Worm (Caenorhabditis elegans) whole organism, L1 larva: Measurements from ENCODE around the gene cdh-10.

Experiments
- C16A3.4 ChIP-seq: fragments of 150-350 bp; optimal IDR thresholded peaks from 2 replicates; lab custom pipeline; 2014; ENCODE audit warnings: missing biosample characterization, missing genetic modification characterization
- ama-1 ChIP-seq: fragments of 150-350 bp; optimal IDR thresholded peaks from 2 replicates; lab custom pipeline; 2014
- ceh-90 ChIP-seq: sonication (generic microtip); optimal IDR thresholded peaks from 2 replicates; lab custom pipeline; 2016; ENCODE audit warnings: missing genetic modification characterization, missing compliant biosample characterization
- hpl-2 ChIP-seq: fragments of 150-350 bp; optimal IDR thresholded peaks from 2 replicates; lab custom pipeline; 2014; ENCODE audit warnings: missing biosample characterization, missing genetic modification reagents, missing genetic modification characterization
- lir-3 ChIP-seq: sonication (generic microtip); optimal IDR thresholded peaks from 2 replicates; lab custom pipeline; 2016; ENCODE audit warnings: mild to moderate bottlenecking, missing genetic modification characterization, moderate library complexity, missing compliant biosample characterization; ENCODE audit not compliant: poor library complexity
- nhr-20 ChIP-seq: sonication (generic microtip); optimal IDR thresholded peaks from 2 replicates; lab custom pipeline; 2016; ENCODE audit warnings: mild to moderate bottlenecking, missing genetic modification characterization, missing compliant biosample characterization
- ztf-11 ChIP-seq, 2 experiments: sonication (generic microtip); optimal IDR thresholded peaks; 2 replicates each; lab custom pipeline; 2016 to 2017; ENCODE audit warnings: missing genetic modification characterization in 2 of 2, missing biosample characterization in 1 of 2, missing compliant biosample characterization in 1 of 2

DNA sequence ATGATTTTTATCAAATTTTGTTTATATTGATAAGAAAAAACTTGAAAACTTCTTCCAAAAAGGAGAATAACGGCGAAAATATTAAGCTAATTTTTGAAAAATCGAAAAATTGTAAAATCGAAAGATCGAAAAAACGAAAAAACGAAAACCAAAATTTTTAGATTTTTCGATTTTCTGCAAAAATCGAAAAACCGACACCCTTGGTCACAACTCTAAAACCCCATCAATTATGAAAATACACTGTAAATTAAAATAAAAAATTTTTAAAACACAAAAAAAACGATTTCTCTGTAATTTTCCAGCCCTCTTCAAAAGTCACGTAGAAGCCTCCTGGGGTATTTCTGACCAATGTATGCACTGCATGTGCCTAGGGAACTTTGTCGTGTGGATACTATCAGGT lies 6.9 kb upstream of the cdh-10 start, which contains the start of gene ilys-1:
- no peak for TF ChIP-seq ceh-90 (tag; lab: Kevin White, UChicago)
- no peak for TF ChIP-seq nhr-20 (tag; lab: Kevin White, UChicago)
- TF ChIP-seq lir-3 (tag; lab: Kevin White, UChicago) = no peak
- no peak for TF ChIP-seq C16A3.4 (tag; lab: Kevin White, UChicago)
- no peak for TF ChIP-seq hpl-2 (GFP tag; lab: Kevin White, UChicago)
- TF ChIP-seq ama-1 = no peak
- TF ChIP-seq ztf-11 (tag; optimal IDR thresholded peaks at IDR 0.05; lab: Kevin White, UChicago) = no peak
